Worm (Caenorhabditis elegans): ENCODE measurements around the gene lab-2.

The lab-2 gene

ce11 chrIII:7281179-7281578 lies 48.2 kb downstream of the lab-2 start, which contains the start of gene B0361.3:
B0361.3 (plus strand) TSS chrIII:7281462.
- TF ChIP-seq daf-12 (tag; optimal IDR thresholded peaks at IDR 0.05) (no peak), nhr-237 (tag; optimal IDR thresholded peaks at IDR 0.05) (no peak), R02D3.7 (tag; optimal IDR thresholded peaks at IDR 0.05) (peak; percentile 42), pha-4 (tag; optimal IDR thresholded peaks at IDR 0.05) (peak; percentile 31), pqm-1 (tag; optimal IDR thresholded peaks at IDR 0.05) (no peak), nfya-1 (tag; optimal IDR thresholded peaks at IDR 0.05; ENCODE audit: insufficient read depth) (peak; percentile 21)

ce11 chrIII:7278491-7278890 lies 50.9 kb downstream of the lab-2 start:
- no peak for TF ChIP-seq ZK546.5 (tag; optimal IDR thresholded peaks at IDR 0.05)
- TF ChIP-seq nhr-67 (tag; optimal IDR thresholded peaks at IDR 0.05): no peak
- TF ChIP-seq ceh-16 (tag; optimal IDR thresholded peaks at IDR 0.05): no peak
- TF ChIP-seq fkh-2 (tag; optimal IDR thresholded peaks at IDR 0.05): no peak
- TF ChIP-seq fkh-10 (GFP tag; optimal IDR thresholded peaks at IDR 0.05): no peak
- TF ChIP-seq ceh-9 (tag; optimal IDR thresholded peaks at IDR 0.05): no peak
- TF ChIP-seq nhr-28 (tag; optimal IDR thresholded peaks at IDR 0.05): no peak
- no peak for TF ChIP-seq pqm-1 (tag; optimal IDR thresholded peaks at IDR 0.05)
- TF ChIP-seq nfya-1 (tag; optimal IDR thresholded peaks at IDR 0.05; ENCODE audit: insufficient read depth): peak; percentile 44
- no peak for TF ChIP-seq ztf-11 (tag; optimal IDR thresholded peaks at IDR 0.05)
- TF ChIP-seq nhr-77 (tag; optimal IDR thresholded peaks at IDR 0.05): peak; percentile 49
- no peak for TF ChIP-seq unc-39 (tag; optimal IDR thresholded peaks at IDR 0.05)
- no peak for TF ChIP-seq nhr-237 (tag; optimal IDR thresholded peaks at IDR 0.05)
- TF ChIP-seq egl-5 (tag; optimal IDR thresholded peaks at IDR 0.05): no peak
- peak; percentile 45 for TF ChIP-seq elt-2 (tag; optimal IDR thresholded peaks at IDR 0.05)
- no peak for TF ChIP-seq mml-1 (tag; optimal IDR thresholded peaks at IDR 0.05)
- TF ChIP-seq snpc-4 (tag; optimal IDR thresholded peaks at IDR 0.05): peak; percentile 99
- peak; percentile 49 for TF ChIP-seq hmg-11 (tag; optimal IDR thresholded peaks at IDR 0.05)
- TF ChIP-seq unc-62 (GFP tag; optimal IDR thresholded peaks at IDR 0.05): no peak
- TF ChIP-seq ztf-4 (tag; optimal IDR thresholded peaks at IDR 0.05): no peak
- TF ChIP-seq nhr-12 (tag; optimal IDR thresholded peaks at IDR 0.05): no peak
- no peak for TF ChIP-seq elt-1 (tag; optimal IDR thresholded peaks at IDR 0.05)
- no peak for TF ChIP-seq aly-2 (tag; optimal IDR thresholded peaks at IDR 0.05)
- TF ChIP-seq nhr-43 (tag; optimal IDR thresholded peaks at IDR 0.05; ENCODE audit: poor library complexity, severe bottlenecking): peak; percentile 38
- TF ChIP-seq skn-1 (tag; optimal IDR thresholded peaks at IDR 0.05): no peak
- TF ChIP-seq elt-3 (tag; optimal IDR thresholded peaks at IDR 0.05): no peak
- peak; percentile 45 for TF ChIP-seq nhr-23 (tag; optimal IDR thresholded peaks at IDR 0.05)
- TF ChIP-seq pha-4 (tag; optimal IDR thresholded peaks at IDR 0.05): peak; percentile 82
- no peak for TF ChIP-seq fos-1 (tag; optimal IDR thresholded peaks at IDR 0.05)
- no peak for TF ChIP-seq ceh-82 (tag; optimal IDR thresholded peaks at IDR 0.05)
- no peak for TF ChIP-seq ama-1 (optimal IDR thresholded peaks at IDR 0.05)
- TF ChIP-seq daf-12 (tag; optimal IDR thresholded peaks at IDR 0.05): no peak
- no peak for TF ChIP-seq zag-1 (tag; optimal IDR thresholded peaks at IDR 0.05)
- TF ChIP-seq nhr-25 (tag; optimal IDR thresholded peaks at IDR 0.05): no peak
- TF ChIP-seq lin-39 (tag; optimal IDR thresholded peaks at IDR 0.05): no peak
- peak; percentile 75 for TF ChIP-seq lsy-12 (tag; optimal IDR thresholded peaks at IDR 0.05)
- peak; percentile 6 for TF ChIP-seq R02D3.7 (tag; optimal IDR thresholded peaks at IDR 0.05)
- TF ChIP-seq jun-1 (tag; optimal IDR thresholded peaks at IDR 0.05): peak; percentile 56
- TF ChIP-seq sea-2 (GFP tag; optimal IDR thresholded peaks at IDR 0.05): no peak
- TF ChIP-seq nhr-11 (tag; optimal IDR thresholded peaks at IDR 0.05): peak; percentile 39
- peak; percentile 45 for TF ChIP-seq ceh-28 (tag; optimal IDR thresholded peaks at IDR 0.05)
- no peak for TF ChIP-seq eor-1 (tag; optimal IDR thresholded peaks at IDR 0.05)
- TF ChIP-seq mdl-1 (tag; optimal IDR thresholded peaks at IDR 0.05): no peak
- no peak for TF ChIP-seq nhr-76 (tag; optimal IDR thresholded peaks at IDR 0.05)
- no peak for TF ChIP-seq egl-27 (tag; optimal IDR thresholded peaks at IDR 0.05)
- TF ChIP-seq tbx-2 (tag; optimal IDR thresholded peaks at IDR 0.05): no peak
- peak; percentile 18 for TF ChIP-seq lin-15B (tag; optimal IDR thresholded peaks at IDR 0.05)
